ENCODE assay signal across 4 fruit fly cellular contexts in the genomic region with DNA sequence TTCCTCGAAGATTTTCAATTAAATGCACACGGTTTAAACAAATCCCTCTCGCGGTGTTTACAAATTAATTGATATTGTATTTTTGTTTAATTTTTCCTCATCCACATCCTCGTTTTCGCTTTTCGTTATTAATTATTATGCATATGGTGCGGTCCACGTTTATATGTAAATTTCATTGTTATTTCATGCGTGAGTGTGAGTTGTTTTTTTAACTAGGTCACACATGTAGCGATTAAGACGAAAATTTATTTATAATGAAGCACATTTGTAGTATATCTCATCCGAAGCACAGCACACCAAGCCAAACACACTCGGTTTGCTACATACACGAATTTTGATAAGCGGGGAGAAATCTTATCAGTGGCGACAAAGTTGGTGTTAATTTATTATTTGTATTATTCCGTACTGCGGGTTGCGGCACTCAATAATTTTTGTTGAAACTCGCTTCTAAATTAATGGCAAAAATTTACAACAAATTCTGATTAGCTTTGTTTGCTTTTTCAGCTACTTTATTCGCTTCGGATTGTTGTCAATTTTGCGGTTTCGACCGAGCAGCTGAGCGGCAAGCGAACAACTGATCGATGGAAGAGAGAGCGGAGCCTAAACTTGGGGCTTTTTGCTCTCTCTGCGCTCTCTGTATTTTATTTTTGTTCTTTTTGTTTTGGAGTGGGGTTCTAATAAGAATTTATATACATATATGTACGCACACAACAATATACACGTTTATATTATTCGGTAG.
A peak's percentile ranks its signal among the peaks of the same experiment; 100 is the strongest.
TF ChIP-seq lines count a peak whose summit lies in the region.

No protein-coding gene starts in this region.

TF ChIP-seq in whole organism, embryonic, 481 proteins besides CTCF, POLR2A, EP300 and RAD21 (continued from another document and continues in another):
- TF ChIP-seq CG32532 (GFP tag; IDR thresholded peaks at IDR 0.05; lab: Robert Waterston, UW) (peak; percentile 49; the same call in 1 of the 2 replicates), CG7271 (tag; optimal IDR thresholded peaks at IDR 0.05; lab: Kevin White, UChicago) (no peak), Hr39 (optimal IDR thresholded peaks at IDR 0.05; lab: Kevin White, UChicago) (no peak), Vsx1 (GFP tag; optimal IDR thresholded peaks at IDR 0.05; lab: Kevin White, UChicago) (peak; percentile 77), CG2116 (GFP tag; optimal IDR thresholded peaks at IDR 0.05; lab: Kevin White, UChicago) (no peak), ci (GFP tag; IDR thresholded peaks at IDR 0.05; lab: Robert Waterston, UW) (0 out of 3 replicates have a peak, but pooled peaks have one; percentile 22), CG11247 (GFP tag; IDR thresholded peaks at IDR 0.05; lab: Robert Waterston, UW) (no peak), gt (GFP tag; IDR thresholded peaks at IDR 0.05; lab: Robert Waterston, UW) (no peak), gsb-n (tag; optimal IDR thresholded peaks at IDR 0.05; lab: Kevin White, UChicago) (no peak), Doc2 (GFP tag; IDR thresholded peaks at IDR 0.05; lab: Robert Waterston, UW) (no peak), fd102C (GFP tag; optimal IDR thresholded peaks at IDR 0.05; lab: Kevin White, UChicago) (no peak), Ptx1 (GFP tag; IDR thresholded peaks at IDR 0.05; lab: Robert Waterston, UW) (no peak), slbo (GFP tag; IDR thresholded peaks at IDR 0.05; lab: Robert Waterston, UW) (peak; percentile 20; the same call in 1 of the 2 replicates), CG12299 (tag; optimal IDR thresholded peaks at IDR 0.05; lab: Kevin White, UChicago) (no peak), fd3F (GFP tag; optimal IDR thresholded peaks at IDR 0.05; lab: Kevin White, UChicago) (no peak), bbx (GFP tag; IDR thresholded peaks at IDR 0.05; lab: Robert Waterston, UW; ENCODE audit: partially characterized antibody) (0 out of 2 replicates have a peak, but pooled peaks have one; percentile 40), CG2202 (tag; optimal IDR thresholded peaks at IDR 0.05; lab: Kevin White, UChicago) (no peak), cg (GFP tag; optimal IDR thresholded peaks at IDR 0.05; lab: Kevin White, UChicago) (peak; percentile 15), CG8924 (tag; optimal IDR thresholded peaks at IDR 0.05; lab: Kevin White, UChicago) (peak; percentile 22), toy (GFP tag; IDR thresholded peaks at IDR 0.05; lab: Robert Waterston, UW) (no peak), CG13296 (GFP tag; optimal IDR thresholded peaks at IDR 0.05; lab: Kevin White, UChicago) (peak; percentile 1), CG13424 (tag; optimal IDR thresholded peaks at IDR 0.05; lab: Kevin White, UChicago) (no peak), NK7.1 (GFP tag; optimal IDR thresholded peaks at IDR 0.05; lab: Kevin White, UChicago) (no peak), CG8089 (GFP tag; optimal IDR thresholded peaks at IDR 0.05; lab: Kevin White, UChicago) (no peak), Hsf (GFP tag; optimal IDR thresholded peaks at IDR 0.05; lab: Kevin White, UChicago) (no peak), CG6254 (GFP tag; optimal IDR thresholded peaks at IDR 0.05; lab: Kevin White, UChicago) (no peak), Ets65A (GFP tag; lab: Kevin White, UChicago) (no peak), HLH3B (GFP tag; IDR thresholded peaks at IDR 0.05; lab: Robert Waterston, UW) (no peak), CG6854 (GFP tag; optimal IDR thresholded peaks at IDR 0.05; lab: Kevin White, UChicago) (no peak), CG14441 (GFP tag; IDR thresholded peaks at IDR 0.05; lab: Robert Waterston, UW) (no peak), sens-2 (GFP tag; IDR thresholded peaks at IDR 0.05; lab: Robert Waterston, UW) (no peak), Tbp (GFP tag; optimal IDR thresholded peaks at IDR 0.05; lab: Kevin White, UChicago) (no peak)

TF ChIP-seq in whole organism, prepupa, 60 proteins besides CTCF, POLR2A, EP300 and RAD21 (continued from another document):
- TF ChIP-seq Gug (GFP tag; IDR thresholded peaks at IDR 0.05; lab: Robert Waterston, UW): no peak
- peak; percentile 75 for TF ChIP-seq vri (GFP tag; optimal IDR thresholded peaks at IDR 0.05; lab: Kevin White, UChicago)
- no peak for TF ChIP-seq Sox14 (GFP tag; optimal IDR thresholded peaks at IDR 0.05; lab: Kevin White, UChicago)
- TF ChIP-seq CG8632 (GFP tag; optimal IDR thresholded peaks at IDR 0.05; lab: Kevin White, UChicago): no peak
- TF ChIP-seq Sox15 (GFP tag; optimal IDR thresholded peaks at IDR 0.05; lab: Kevin White, UChicago): no peak
- peak; percentile 28; the same call in 1 of the 2 replicates for TF ChIP-seq CG15336 (GFP tag; IDR thresholded peaks at IDR 0.05; lab: Robert Waterston, UW)
- peak; percentile 66; the same call in 2 of the 3 replicates for TF ChIP-seq CG6163 (GFP tag; IDR thresholded peaks at IDR 0.05; lab: Robert Waterston, UW)
- TF ChIP-seq fd59A (GFP tag; optimal IDR thresholded peaks at IDR 0.05; lab: Kevin White, UChicago): no peak
- no peak for TF ChIP-seq achi (GFP tag; optimal IDR thresholded peaks at IDR 0.05; lab: Kevin White, UChicago)
- TF ChIP-seq CG6808 (GFP tag; optimal IDR thresholded peaks at IDR 0.05; lab: Kevin White, UChicago): no peak
- no peak for TF ChIP-seq CG34406 (GFP tag; optimal IDR thresholded peaks at IDR 0.05; lab: Kevin White, UChicago)
- TF ChIP-seq Blimp-1 (GFP tag; optimal IDR thresholded peaks at IDR 0.05; lab: Kevin White, UChicago): no peak
- no peak for TF ChIP-seq CG8319 (GFP tag; optimal IDR thresholded peaks at IDR 0.05; lab: Kevin White, UChicago)
- TF ChIP-seq Ets96B (tag; optimal IDR thresholded peaks at IDR 0.05; lab: Kevin White, UChicago): no peak
- TF ChIP-seq acj6 (GFP tag; optimal IDR thresholded peaks at IDR 0.05; lab: Kevin White, UChicago): no peak
- no peak for TF ChIP-seq salr (GFP tag; optimal IDR thresholded peaks at IDR 0.05; lab: Kevin White, UChicago)

TF ChIP-seq in whole organism, pupa, 21 proteins besides CTCF, POLR2A, EP300 and RAD21 (continued from another document):
- TF ChIP-seq CG14655 (GFP tag; optimal IDR thresholded peaks at IDR 0.05; lab: Kevin White, UChicago): no peak

TF ChIP-seq in whole organism, wandering third instar larva, 38 proteins besides CTCF, POLR2A, EP300 and RAD21 (continued from another document):
- TF ChIP-seq HLH106 (tag; optimal IDR thresholded peaks at IDR 0.05; lab: Kevin White, UChicago) (no peak), Dif (GFP tag; optimal IDR thresholded peaks at IDR 0.05; lab: Kevin White, UChicago; ENCODE audit: partially characterized antibody) (peak; percentile 89)
